Worm (Caenorhabditis elegans) whole organism, young adult: ENCODE results near the gene C09G1.4.

ENCODE experiments used
- B0019.2 ChIP-seq: fragments of 200-800 bp; sonication (Bioruptor generic); conservative IDR thresholded peaks from 2 replicates; pipeline ENCODE4 v1.3.6; 2022; ENCODE audit warnings: missing genetic modification reagents, missing genetic modification characterization, missing compliant biosample characterization
- B0261.1 ChIP-seq: sonication (generic microtip); optimal IDR thresholded peaks from 2 replicates; lab custom pipeline; 2016; ENCODE audit warnings: mild to moderate bottlenecking, missing genetic modification characterization, moderate library complexity, missing compliant biosample characterization
- C06A6.2 ChIP-seq: fragments of 200-800 bp; sonication (Bioruptor generic); conservative IDR thresholded peaks from 2 replicates; pipeline ENCODE4 v1.3.6; 2022; ENCODE audit warnings: missing genetic modification characterization, missing compliant biosample characterization
- D2030.7 ChIP-seq: fragments of 200-800 bp; sonication (Bioruptor generic); IDR thresholded peaks from 2 replicates; pipeline ENCODE4 v1.3.6; 2022; ENCODE audit warnings: missing genetic modification reagents, missing genetic modification characterization, missing compliant biosample characterization
- F10E7.11 ChIP-seq: sonication (generic microtip); optimal IDR thresholded peaks from 2 replicates; lab custom pipeline; 2017; ENCODE audit warnings: mild to moderate bottlenecking, missing genetic modification characterization, moderate library complexity, missing compliant biosample characterization
- F22D6.2 ChIP-seq: sonication (generic microtip); optimal IDR thresholded peaks from 2 replicates; lab custom pipeline; 2016; ENCODE audit warnings: mild to moderate bottlenecking, missing genetic modification characterization, missing compliant biosample characterization
- F23B12.7 ChIP-seq: sonication (generic microtip); optimal IDR thresholded peaks from 2 replicates; lab custom pipeline; 2017; ENCODE audit warnings: missing genetic modification characterization, mild to moderate bottlenecking, missing compliant biosample characterization, antibody characterized with exemption, moderate library complexity; ENCODE audit not compliant: insufficient read depth
- F33H1.4 ChIP-seq: fragments of 200-800 bp; sonication (Bioruptor generic); IDR thresholded peaks from 2 replicates; pipeline ENCODE4 v1.3.6; 2022; ENCODE audit warnings: missing genetic modification reagents, missing genetic modification characterization, missing compliant biosample characterization
- F39B2.1 ChIP-seq: fragments of 200-800 bp; sonication (Bioruptor generic); IDR thresholded peaks from 2 replicates; pipeline ENCODE4 v1.3.6; 2022; ENCODE audit warnings: missing genetic modification reagents, missing genetic modification characterization, missing compliant biosample characterization
- F49E8.2 ChIP-seq: sonication (generic microtip); optimal IDR thresholded peaks from 3 replicates; lab custom pipeline; 2017; ENCODE audit warnings: missing genetic modification characterization, mild to moderate bottlenecking, missing compliant biosample characterization, antibody characterized with exemption, moderate library complexity; ENCODE audit not compliant: insufficient read depth
- F57A8.1 ChIP-seq: fragments of 200-800 bp; sonication (Bioruptor generic); optimal IDR thresholded peaks from 2 replicates; lab custom pipeline; 2018; ENCODE audit warnings: mild to moderate bottlenecking, missing genetic modification characterization, moderate library complexity, missing compliant biosample characterization
- Y53G8AR.9 ChIP-seq: fragments of 200-800 bp; sonication (Bioruptor generic); conservative IDR thresholded peaks from 2 replicates; pipeline ENCODE4 v1.3.6; 2022; ENCODE audit warnings: missing genetic modification reagents, missing genetic modification characterization, missing compliant biosample characterization
- akir-1 ChIP-seq: fragments of 200-800 bp; sonication (Bioruptor generic); optimal IDR thresholded peaks from 2 replicates; lab custom pipeline; 2018; ENCODE audit warnings: mild to moderate bottlenecking, missing genetic modification characterization, moderate library complexity, missing compliant biosample characterization
- aptf-2 ChIP-seq: fragments of 200-800 bp; sonication (Bioruptor generic); conservative IDR thresholded peaks from 2 replicates; pipeline ENCODE4 v1.3.6; 2022; ENCODE audit warnings: missing genetic modification reagents, missing genetic modification characterization, missing compliant biosample characterization
- atf-7 ChIP-seq: sonication (generic microtip); optimal IDR thresholded peaks from 2 replicates; lab custom pipeline; 2017; ENCODE audit warnings: mild to moderate bottlenecking, missing genetic modification characterization, missing compliant biosample characterization
- attf-3 ChIP-seq: fragments of 200-800 bp; sonication (Bioruptor generic); conservative IDR thresholded peaks from 2 replicates; pipeline ENCODE4 v1.3.6; 2022; ENCODE audit warnings: missing genetic modification reagents, missing genetic modification characterization, missing compliant biosample characterization
- ceh-100 ChIP-seq: fragments of 200-800 bp; sonication (Bioruptor generic); IDR thresholded peaks from 2 replicates; pipeline ENCODE4 v1.3.6; 2022; ENCODE audit warnings: missing genetic modification reagents, missing genetic modification characterization, missing compliant biosample characterization
- die-1 ChIP-seq: sonication (generic microtip); optimal IDR thresholded peaks from 2 replicates; lab custom pipeline; 2016; ENCODE audit warnings: missing genotype, mild to moderate bottlenecking, missing genetic modification characterization, missing compliant biosample characterization
- efl-1 ChIP-seq: fragments of 150-350 bp; optimal IDR thresholded peaks from 2 replicates; lab custom pipeline; 2014; ENCODE audit warnings: missing biosample characterization, missing genetic modification reagents, missing genetic modification characterization
- egl-18 ChIP-seq: fragments of 200-800 bp; sonication (Bioruptor generic); IDR thresholded peaks from 2 replicates; pipeline ENCODE4 v1.3.6; 2022; ENCODE audit warnings: missing genetic modification reagents, missing genetic modification characterization, missing compliant biosample characterization
- egrh-3 ChIP-seq: fragments of 200-800 bp; sonication (Bioruptor generic); IDR thresholded peaks from 2 replicates; pipeline ENCODE4 v1.3.6; 2022; ENCODE audit warnings: missing genetic modification reagents, missing genetic modification characterization, missing compliant biosample characterization
- hlh-26 ChIP-seq: fragments of 200-800 bp; sonication (Bioruptor generic); conservative IDR thresholded peaks from 2 replicates; pipeline ENCODE4 v1.3.6; 2022; ENCODE audit warnings: missing genetic modification reagents, missing genetic modification characterization, missing compliant biosample characterization
- hmg-1.2 ChIP-seq: fragments of 200-800 bp; sonication (Bioruptor generic); IDR thresholded peaks from 2 replicates; pipeline ENCODE4 v1.3.6; 2022; ENCODE audit warnings: missing genetic modification reagents, missing genetic modification characterization, missing compliant biosample characterization
- hmg-20 ChIP-seq: fragments of 200-800 bp; sonication (Bioruptor generic); IDR thresholded peaks from 2 replicates; pipeline ENCODE4 v1.3.6; 2022; ENCODE audit warnings: missing genetic modification reagents, missing genetic modification characterization, missing compliant biosample characterization
- hsf-1 ChIP-seq: fragments of 200-800 bp; sonication (Bioruptor generic); IDR thresholded peaks from 2 replicates; pipeline ENCODE4 v1.3.6; 2022; ENCODE audit warnings: missing genetic modification reagents, missing genetic modification characterization, missing compliant biosample characterization
- lag-1 ChIP-seq: fragments of 200-800 bp; sonication (Bioruptor generic); IDR thresholded peaks from 2 replicates; pipeline ENCODE4 v1.3.6; 2022; ENCODE audit warnings: missing genetic modification reagents, missing genetic modification characterization, missing compliant biosample characterization
- let-607 ChIP-seq, 2 experiments: fragments of 200-800 bp in 1 of 2; sonication (Bioruptor generic) in 1 of 2; sonication (generic microtip) in 1 of 2; optimal IDR thresholded peaks; 2 replicates each; lab custom pipeline; 2016 to 2018; ENCODE audit warnings: mild to moderate bottlenecking in 2 of 2, missing compliant biosample characterization in 2 of 2, missing genetic modification characterization in 2 of 2, moderate library complexity in 2 of 2, missing genotype in 1 of 2
- lin-35 ChIP-seq, 3 experiments: fragments of 150-350 bp in 2 of 3; sonication (generic microtip) in 1 of 3; optimal IDR thresholded peaks; 2 replicates each; lab custom pipeline; 2014 to 2018; ENCODE audit warnings: missing biosample characterization in 3 of 3, missing genetic modification characterization in 3 of 3, missing genetic modification reagents in 3 of 3
- lin-54 ChIP-seq: fragments of 200-800 bp; sonication (Bioruptor generic); optimal IDR thresholded peaks from 2 replicates; lab custom pipeline; 2018; ENCODE audit warnings: mild to moderate bottlenecking, missing genetic modification characterization, missing compliant biosample characterization
- lir-1 ChIP-seq: fragments of 200-800 bp; sonication (Bioruptor generic); conservative IDR thresholded peaks from 2 replicates; pipeline ENCODE4 v1.3.6; 2022; ENCODE audit warnings: missing genetic modification reagents, missing genetic modification characterization, missing compliant biosample characterization
- madf-6 ChIP-seq: fragments of 200-800 bp; sonication (Bioruptor generic); IDR thresholded peaks from 2 replicates; pipeline ENCODE4 v1.3.6; 2022; ENCODE audit warnings: missing genetic modification reagents, missing genetic modification characterization, missing compliant biosample characterization
- mel-28 ChIP-seq: sonication (generic microtip); optimal IDR thresholded peaks from 2 replicates; lab custom pipeline; 2016; ENCODE audit warnings: borderline replicate concordance, mild to moderate bottlenecking, missing genetic modification characterization, missing compliant biosample characterization
- mes-4 ChIP-seq: sonication (generic microtip); optimal IDR thresholded peaks from 2 replicates; lab custom pipeline; 2016; ENCODE audit warnings: missing genotype, missing genetic modification characterization, missing compliant biosample characterization
- mxl-1 ChIP-seq: sonication (generic microtip); optimal IDR thresholded peaks from 2 replicates; lab custom pipeline; 2016; ENCODE audit warnings: missing genetic modification characterization, missing compliant biosample characterization
- nfya-2 ChIP-seq: fragments of 200-800 bp; sonication (Bioruptor generic); IDR thresholded peaks from 2 replicates; pipeline ENCODE4 v1.3.6; 2022; ENCODE audit warnings: missing genetic modification reagents, missing genetic modification characterization, missing compliant biosample characterization
- nhr-80 ChIP-seq: sonication (generic microtip); optimal IDR thresholded peaks from 2 replicates; lab custom pipeline; 2016; ENCODE audit warnings: missing genetic modification characterization, missing compliant biosample characterization
- nhr-90 ChIP-seq: sonication (generic microtip); optimal IDR thresholded peaks from 2 replicates; lab custom pipeline; 2016; ENCODE audit warnings: missing genotype, mild to moderate bottlenecking, missing genetic modification characterization, missing compliant biosample characterization
- rec-8 ChIP-seq, 2 experiments: sonication (generic microtip); optimal IDR thresholded peaks; 2 replicates each; lab custom pipeline; 2016; ENCODE audit warnings: mild to moderate bottlenecking in 2 of 2, missing genetic modification characterization in 2 of 2, missing genetic modification reagents in 2 of 2, missing genotype in 2 of 2, missing biosample characterization in 1 of 2, missing compliant biosample characterization in 1 of 2, moderate library complexity in 1 of 2
- repo-1 ChIP-seq: sonication (generic microtip); optimal IDR thresholded peaks from 2 replicates; lab custom pipeline; 2017; ENCODE audit warnings: mild to moderate bottlenecking, missing genetic modification characterization, missing compliant biosample characterization
- rpc-1 ChIP-seq, 2 experiments: fragments of 150-350 bp in 1 of 2; sonication (generic microtip) in 1 of 2; optimal IDR thresholded peaks; 2 replicates each; lab custom pipeline; 2014 to 2018; ENCODE audit warnings: missing biosample characterization in 1 of 2, missing genetic modification characterization in 1 of 2, missing genetic modification reagents in 1 of 2, missing genotype in 1 of 2
- sea-2 ChIP-seq: fragments of 200-800 bp; sonication (Bioruptor generic); IDR thresholded peaks from 2 replicates; pipeline ENCODE4 v1.3.6; 2022; ENCODE audit warnings: missing genetic modification characterization, missing compliant biosample characterization
- snpc-1.3 ChIP-seq: sonication (generic microtip); optimal IDR thresholded peaks from 2 replicates; lab custom pipeline; 2017; ENCODE audit warnings: missing genetic modification characterization, mild to moderate bottlenecking, missing compliant biosample characterization, antibody characterized with exemption, moderate library complexity, missing genotype, missing genetic modification reagents; ENCODE audit not compliant: insufficient read depth
- snpc-4 ChIP-seq, 5 experiments: fragments of 150-350 bp in 1 of 5; sonication (generic microtip) in 4 of 5; optimal IDR thresholded peaks; 2 replicates each; lab custom pipeline; 2014 to 2018; ENCODE audit warnings: missing genetic modification characterization in 5 of 5, missing biosample characterization in 3 of 5, antibody characterized with exemption in 2 of 5, mild to moderate bottlenecking in 2 of 5, missing compliant biosample characterization in 2 of 5, missing genotype in 2 of 5, moderate library complexity in 2 of 5, missing genetic modification reagents in 1 of 5
- tbp1 ChIP-seq: fragments of 200-800 bp; sonication (Bioruptor generic); optimal IDR thresholded peaks from 2 replicates; lab custom pipeline; 2018; ENCODE audit warnings: mild to moderate bottlenecking, missing genetic modification characterization, missing compliant biosample characterization
- unc-130 ChIP-seq: sonication (generic microtip); optimal IDR thresholded peaks from 2 replicates; lab custom pipeline; 2016; ENCODE audit warnings: missing genetic modification reagents, missing genetic modification characterization, missing compliant biosample characterization
- unc-62 ChIP-seq: fragments of 150-350 bp; optimal IDR thresholded peaks from 2 replicates; lab custom pipeline; 2014; ENCODE audit warnings: missing biosample characterization, missing genetic modification reagents, missing genetic modification characterization
- ztf-25 ChIP-seq: fragments of 200-800 bp; sonication (Bioruptor generic); IDR thresholded peaks from 2 replicates; pipeline ENCODE4 v1.3.6; 2022; ENCODE audit warnings: missing genetic modification reagents, missing genetic modification characterization, missing compliant biosample characterization

C09G1.4 gene

ce11 chrX:16042480-16042879 lies 36.1 kb upstream of the C09G1.4 start (continued):
- TF ChIP-seq snpc-4 (GFP tag; optimal IDR thresholded peaks at IDR 0.05; lab: Kevin White, UChicago) (no peak), snpc-4 (tag; optimal IDR thresholded peaks at IDR 0.05; lab: Kevin White, UChicago) (peak in 1 of 4 experiments; percentile 60), mxl-1 (no peak), F22D6.2 (tag; lab: Kevin White, UChicago) (no peak), rpc-1 (optimal IDR thresholded peaks at IDR 0.05; lab: Kevin White, UChicago) (peak; percentile 58), rpc-1 (tag; optimal IDR thresholded peaks at IDR 0.05; lab: Kevin White, UChicago) (peak; percentile 79), mes-4 (tag; lab: Kevin White, UChicago) (peak; percentile 29), F57A8.1 (GFP tag; lab: Kevin White, UChicago) (no peak), ztf-25 (GFP tag; lab: Robert Waterston, UW) (0 out of 2 replicates have a peak, but pooled peaks have one; percentile 17), nhr-90 (tag; lab: Kevin White, UChicago) (peak; percentile 16), C06A6.2 (GFP tag; lab: Robert Waterston, UW) (no peak), lir-1 (GFP tag; lab: Robert Waterston, UW) (no peak), madf-6 (GFP tag; lab: Robert Waterston, UW) (no peak), Y53G8AR.9 (no peak), atf-7 (tag; lab: Kevin White, UChicago) (no peak), sea-2 (no peak), lag-1 (no peak), F23B12.7 (tag; lab: Kevin White, UChicago) (peak; percentile 18), let-607 (tag; optimal IDR thresholded peaks at IDR 0.05; lab: Kevin White, UChicago) (no peak), hmg-20 (GFP tag; lab: Robert Waterston, UW) (no peak), tbp1 (GFP tag; lab: Kevin White, UChicago) (peak; percentile 88), attf-3 (no peak), lin-35 (GFP tag; optimal IDR thresholded peaks at IDR 0.05; lab: Kevin White, UChicago) (no peak), B0261.1 (tag; lab: Kevin White, UChicago) (peak; percentile 69), F33H1.4 (GFP tag; lab: Robert Waterston, UW) (no peak), unc-130 (no peak), unc-62 (GFP tag; lab: Kevin White, UChicago) (no peak), hlh-26 (no peak), repo-1 (tag; lab: Kevin White, UChicago) (no peak), hsf-1 (GFP tag; lab: Robert Waterston, UW) (no peak), egrh-3 (no peak), B0019.2 (no peak), aptf-2 (GFP tag; lab: Robert Waterston, UW) (no peak), hmg-1.2 (GFP tag; lab: Robert Waterston, UW) (peak; percentile 42; the same call in 1 of the 2 replicates), mel-28 (tag; lab: Kevin White, UChicago) (no peak), D2030.7 (GFP tag; lab: Robert Waterston, UW) (peak; percentile 47; the same call in 1 of the 2 replicates), efl-1 (GFP tag; lab: Kevin White, UChicago) (no peak), nfya-2 (GFP tag; lab: Robert Waterston, UW) (no peak), F10E7.11 (no peak), snpc-1.3 (tag; lab: Kevin White, UChicago) (peak; percentile 0), nhr-80 (no peak), F49E8.2 (no peak), akir-1 (GFP tag; lab: Kevin White, UChicago) (no peak), lin-54 (no peak), F39B2.1 (GFP tag; lab: Robert Waterston, UW) (no peak), rec-8 (tag; optimal IDR thresholded peaks at IDR 0.05; lab: Kevin White, UChicago) (no peak), ceh-100 (GFP tag; lab: Robert Waterston, UW) (no peak), egl-18 (GFP tag; lab: Robert Waterston, UW) (no peak), die-1 (tag; lab: Kevin White, UChicago) (peak; percentile 51)
